Fruit fly (Drosophila melanogaster) whole organism, embryonic: ENCODE measurements around the gene PGRP-LF.

Experiments
- B-H2 ChIP-seq: fragments of 200-800 bp; sonication (Bioruptor generic); optimal IDR thresholded peaks from 2 replicates; lab custom pipeline; 2018; ENCODE audit warnings: missing biosample characterization, mild to moderate bottlenecking, missing genetic modification characterization
- Bgb ChIP-seq: fragments of 200-800 bp; sonication (Bioruptor generic); IDR thresholded peaks from 2 replicates; pipeline ENCODE4 v1.3.6; 2022; ENCODE audit warnings: missing biosample characterization, missing genetic modification characterization; ENCODE audit not compliant: partially characterized antibody
- CG10979 ChIP-seq: fragments of 200-800 bp; sonication (Bioruptor generic); optimal IDR thresholded peaks from 2 replicates; lab custom pipeline; 2018; ENCODE audit warnings: missing biosample characterization, mild to moderate bottlenecking, missing genetic modification characterization, moderate library complexity
- CG11398 ChIP-seq: fragments of 200-800 bp; sonication (Bioruptor generic); optimal IDR thresholded peaks from 2 replicates; lab custom pipeline; 2016; ENCODE audit warnings: missing biosample characterization, missing genetic modification characterization
- CG11456 ChIP-seq: fragments of 200-800 bp; sonication (Bioruptor generic); IDR thresholded peaks from 3 replicates; pipeline ENCODE4 v1.3.6; 2022; ENCODE audit warnings: missing biosample characterization, missing genetic modification characterization
- CG13287 ChIP-seq: fragments of 200-800 bp; sonication (Bioruptor generic); IDR thresholded peaks from 2 replicates; pipeline ENCODE4 v1.3.6; 2022; ENCODE audit warnings: missing biosample characterization, missing genetic modification characterization; ENCODE audit not compliant: partially characterized antibody
- CG13296 ChIP-seq: fragments of 200-800 bp; sonication (Bioruptor generic); optimal IDR thresholded peaks from 3 replicates; lab custom pipeline; 2018; ENCODE audit warnings: missing biosample characterization, mild to moderate bottlenecking, missing genetic modification characterization
- CG13894 ChIP-seq: fragments of 200-800 bp; sonication (Bioruptor generic); optimal IDR thresholded peaks from 3 replicates; lab custom pipeline; 2018; ENCODE audit warnings: missing biosample characterization, mild to moderate bottlenecking, missing genetic modification characterization, moderate library complexity
- CG14667 ChIP-seq: fragments of 200-800 bp; sonication (Bioruptor generic); IDR thresholded peaks from 2 replicates; pipeline ENCODE4 v1.3.6; 2022; ENCODE audit warnings: missing biosample characterization, missing genetic modification characterization
- CG15601 ChIP-seq: fragments of 200-800 bp; sonication (Bioruptor generic); optimal IDR thresholded peaks from 3 replicates; lab custom pipeline; 2019; ENCODE audit warnings: missing biosample characterization, mild to moderate bottlenecking, missing genetic modification characterization, moderate library complexity
- CG17912 ChIP-seq: fragments of 200-800 bp; sonication (Bioruptor generic); optimal IDR thresholded peaks from 2 replicates; lab custom pipeline; 2018; ENCODE audit warnings: missing biosample characterization, mild to moderate bottlenecking, missing genetic modification characterization
- CG18011 ChIP-seq: fragments of 200-800 bp; sonication (Bioruptor generic); optimal IDR thresholded peaks from 2 replicates; lab custom pipeline; 2017; ENCODE audit warnings: missing biosample characterization, missing genetic modification characterization, mild to moderate bottlenecking, moderate library complexity, missing genotype
- CG18599 ChIP-seq: fragments of 200-800 bp; sonication (Bioruptor generic); optimal IDR thresholded peaks from 3 replicates; lab custom pipeline; 2017; ENCODE audit warnings: missing biosample characterization, missing genetic modification characterization, mild to moderate bottlenecking, moderate library complexity, missing genetic modification reagents
- CG2199 ChIP-seq: fragments of 200-800 bp; sonication (Bioruptor generic); IDR thresholded peaks from 3 replicates; pipeline ENCODE4 v1.3.6; 2022; ENCODE audit warnings: missing biosample characterization, missing genetic modification characterization
- CG3281 ChIP-seq: fragments of 200-800 bp; sonication (Bioruptor generic); optimal IDR thresholded peaks from 3 replicates; lab custom pipeline; 2017; ENCODE audit warnings: missing biosample characterization, mild to moderate bottlenecking, missing genetic modification characterization
- CG33213 ChIP-seq: fragments of 200-800 bp; sonication (Bioruptor generic); optimal IDR thresholded peaks from 3 replicates; lab custom pipeline; 2016; ENCODE audit warnings: missing biosample characterization, missing genetic modification characterization
- CG34224 ChIP-seq: fragments of 200-800 bp; sonication (Bioruptor generic); IDR thresholded peaks from 3 replicates; pipeline ENCODE4 v1.3.6; 2022; ENCODE audit warnings: missing biosample characterization, missing genetic modification characterization; ENCODE audit not compliant: partially characterized antibody
- CG3726 ChIP-seq: fragments of 200-800 bp; sonication (Bioruptor generic); IDR thresholded peaks from 3 replicates; pipeline ENCODE4, ENCODE4 v1.3.6; 2022; ENCODE audit warnings: missing biosample characterization, missing genetic modification characterization
- CG4424 ChIP-seq: fragments of 200-800 bp; sonication (Bioruptor generic); optimal IDR thresholded peaks from 3 replicates; lab custom pipeline; 2016; ENCODE audit warnings: missing biosample characterization, missing genetic modification characterization
- CG9727 ChIP-seq: fragments of 200-800 bp; sonication (Bioruptor generic); optimal IDR thresholded peaks from 3 replicates; lab custom pipeline; 2017; ENCODE audit warnings: missing biosample characterization, mild to moderate bottlenecking, missing genetic modification characterization
- D19A ChIP-seq: fragments of 200-800 bp; optimal IDR thresholded peaks from 3 replicates; lab custom pipeline; 2019; ENCODE audit warnings: missing biosample characterization, mild to moderate bottlenecking, missing genetic modification characterization, moderate library complexity
- Deaf1 ChIP-seq: fragments of 200-800 bp; optimal IDR thresholded peaks from 3 replicates; lab custom pipeline; 2019; ENCODE audit warnings: missing biosample characterization, mild to moderate bottlenecking, missing genetic modification characterization, moderate library complexity
- Dip3 ChIP-seq: fragments of 200-800 bp; sonication (Bioruptor generic); optimal IDR thresholded peaks from 3 replicates; lab custom pipeline; 2016; ENCODE audit warnings: missing biosample characterization, missing genetic modification characterization
- Doc3 ChIP-seq: fragments of 200-800 bp; sonication (Bioruptor generic); IDR thresholded peaks from 3 replicates; pipeline ENCODE4 v1.3.6; 2022; ENCODE audit warnings: missing biosample characterization, missing genetic modification characterization; ENCODE audit not compliant: partially characterized antibody
- Drgx ChIP-seq: fragments of 200-800 bp; sonication (Bioruptor generic); IDR thresholded peaks from 2 replicates; pipeline ENCODE4 v1.3.6; 2022; ENCODE audit warnings: missing biosample characterization, missing genetic modification characterization
- E2f1 ChIP-seq: fragments of 200-800 bp; sonication (Bioruptor generic); IDR thresholded peaks from 2 replicates; pipeline ENCODE4 v1.3.6; 2022; ENCODE audit warnings: missing biosample characterization, missing genetic modification characterization
- Fer2 ChIP-seq: fragments of 200-800 bp; sonication (Bioruptor generic); optimal IDR thresholded peaks from 2 replicates; lab custom pipeline; 2018; ENCODE audit warnings: missing biosample characterization, mild to moderate bottlenecking, missing genetic modification characterization, moderate library complexity
- Max ChIP-seq: fragments of 200-800 bp; sonication (Bioruptor generic); optimal IDR thresholded peaks from 2 replicates; lab custom pipeline; 2016; ENCODE audit warnings: missing biosample characterization, mild to moderate bottlenecking, missing genetic modification characterization
- Med ChIP-seq: fragments of 200-800 bp; sonication (Bioruptor generic); peaks from one replicate; lab custom pipeline; 2016; ENCODE audit warnings: missing biosample characterization, missing genetic modification characterization, mild to moderate bottlenecking, inconsistent platforms, moderate library complexity
- Nf-YA ChIP-seq: fragments of 200-800 bp; sonication (Bioruptor generic); IDR thresholded peaks from 2 replicates; pipeline ENCODE4 v1.3.6; 2022; ENCODE audit warnings: missing biosample characterization, missing genetic modification characterization
- Nf-YC ChIP-seq: fragments of 200-800 bp; optimal IDR thresholded peaks from 3 replicates; lab custom pipeline; 2019; ENCODE audit warnings: missing biosample characterization, mild to moderate bottlenecking, missing genetic modification characterization, moderate library complexity
- NfI ChIP-seq: fragments of 200-800 bp; sonication (Bioruptor generic); optimal IDR thresholded peaks from 3 replicates; lab custom pipeline; 2018; ENCODE audit warnings: missing biosample characterization, mild to moderate bottlenecking, missing genetic modification characterization, moderate library complexity
- Pdp1 ChIP-seq, 2 experiments: fragments of 200-800 bp; sonication (Bioruptor generic); optimal IDR thresholded peaks; 3 replicates each; lab custom pipeline; 2016; ENCODE audit warnings: missing biosample characterization in 2 of 2, missing genetic modification characterization in 2 of 2, mild to moderate bottlenecking in 1 of 2, moderate library complexity in 1 of 2
- Scr ChIP-seq: fragments of 200-800 bp; sonication (Bioruptor generic); IDR thresholded peaks from 2 replicates; pipeline ENCODE4 v1.3.6; 2022; ENCODE audit warnings: missing biosample characterization, missing genetic modification characterization; ENCODE audit not compliant: partially characterized antibody
- amos ChIP-seq: fragments of 200-800 bp; sonication (Bioruptor generic); IDR thresholded peaks from 2 replicates; pipeline ENCODE4 v1.3.6; 2022; ENCODE audit warnings: missing biosample characterization, missing genetic modification characterization; ENCODE audit not compliant: partially characterized antibody
- bbx ChIP-seq: fragments of 200-800 bp; sonication (Bioruptor generic); IDR thresholded peaks from 2 replicates; pipeline ENCODE4 v1.3.6; 2022; ENCODE audit warnings: missing biosample characterization, missing genetic modification characterization; ENCODE audit not compliant: partially characterized antibody
- corto ChIP-seq: fragments of 200-800 bp; sonication (Bioruptor generic); optimal IDR thresholded peaks from 2 replicates; lab custom pipeline; 2016; ENCODE audit warnings: missing biosample characterization, mild to moderate bottlenecking, missing genetic modification characterization, moderate library complexity
- fd3F ChIP-seq: fragments of 200-800 bp; sonication (Bioruptor generic); optimal IDR thresholded peaks from 2 replicates; lab custom pipeline; 2018; ENCODE audit warnings: missing biosample characterization, mild to moderate bottlenecking, missing genetic modification characterization, moderate library complexity
- gem ChIP-seq: fragments of 200-800 bp; sonication (Bioruptor generic); optimal IDR thresholded peaks from 2 replicates; lab custom pipeline; 2019; ENCODE audit warnings: missing biosample characterization, mild to moderate bottlenecking, missing genetic modification characterization, moderate library complexity
- insv ChIP-seq, 2 experiments: fragments of 200-800 bp; sonication (Bioruptor generic); optimal IDR thresholded peaks; 3 replicates each; lab custom pipeline; 2016 to 2018; ENCODE audit warnings: missing biosample characterization in 2 of 2, missing genetic modification characterization in 2 of 2
- lbe ChIP-seq: fragments of 200-800 bp; sonication (Bioruptor generic); optimal IDR thresholded peaks from 2 replicates; lab custom pipeline; 2016; ENCODE audit warnings: missing biosample characterization, mild to moderate bottlenecking, missing genetic modification characterization
- lola ChIP-seq, 3 experiments: fragments of >200 bp in 2 of 3; fragments of 200-800 bp in 1 of 3; sonication (Bioruptor generic) in 1 of 3; optimal IDR thresholded peaks; 2 replicates each; lab custom pipeline; 2017 to 2019; ENCODE audit warnings: missing biosample characterization in 3 of 3, missing genetic modification characterization in 3 of 3, mild to moderate bottlenecking in 1 of 3, moderate library complexity in 1 of 3
- nerfin-2 ChIP-seq: fragments of 200-800 bp; sonication (Bioruptor generic); IDR thresholded peaks from 2 replicates; pipeline ENCODE4 v1.3.6; 2022; ENCODE audit warnings: missing biosample characterization, missing genetic modification characterization; ENCODE audit not compliant: partially characterized antibody
- nom ChIP-seq: fragments of 200-800 bp; sonication (Bioruptor generic); optimal IDR thresholded peaks from 2 replicates; lab custom pipeline; 2017; ENCODE audit warnings: missing biosample characterization, missing genetic modification characterization, mild to moderate bottlenecking, moderate library complexity, missing genetic modification reagents
- psq ChIP-seq: fragments of 200-800 bp; sonication (Bioruptor generic); optimal IDR thresholded peaks from 2 replicates; lab custom pipeline; 2017; ENCODE audit warnings: missing biosample characterization, missing genetic modification characterization
- tgo ChIP-seq: fragments of 200-800 bp; sonication (Bioruptor generic); IDR thresholded peaks from 3 replicates; pipeline ENCODE4 v1.3.6; 2022; ENCODE audit warnings: missing biosample characterization, missing genetic modification characterization
- trem ChIP-seq: fragments of 200-800 bp; optimal IDR thresholded peaks from 3 replicates; lab custom pipeline; 2019; ENCODE audit warnings: missing biosample characterization, mild to moderate bottlenecking, missing genetic modification characterization, moderate library complexity

The PGRP-LF gene

DNA sequence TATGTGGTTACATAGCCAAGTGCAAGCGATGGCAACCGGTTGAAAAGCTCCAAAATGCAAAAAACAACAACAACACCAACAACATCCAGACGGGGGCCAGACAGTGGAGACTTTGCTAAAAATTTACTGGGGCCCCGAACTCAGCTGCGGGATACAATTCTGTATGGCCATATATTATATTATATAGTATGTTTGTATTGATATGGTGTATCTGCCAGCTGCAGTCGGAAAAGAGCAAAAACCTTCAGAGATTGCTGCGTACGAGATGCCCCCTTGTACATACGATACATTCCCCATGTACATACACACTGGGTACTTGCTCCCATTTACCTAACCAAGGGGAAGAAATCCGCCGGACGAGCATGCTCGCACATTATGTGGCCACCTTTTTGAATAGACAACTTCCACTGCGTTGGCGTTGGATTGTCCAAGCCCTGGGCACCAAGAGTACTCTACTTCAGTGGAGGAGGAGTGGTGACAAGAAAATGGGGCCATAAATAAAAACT lies 31.0 kb downstream of the PGRP-LF start:
- TF ChIP-seq CG9727 (GFP tag; lab: Kevin White, UChicago): no peak
- TF ChIP-seq CG17912 (GFP tag; lab: Kevin White, UChicago): peak; percentile 12
- TF ChIP-seq nom: peak; percentile 41
- TF ChIP-seq Doc3 (GFP tag; lab: Robert Waterston, UW): 0 out of 3 replicates have a peak, but pooled peaks have one; percentile 19
- peak; percentile 2; the same call in 1 of the 2 replicates for TF ChIP-seq Drgx (GFP tag; lab: Robert Waterston, UW)
- peak; percentile 16 for TF ChIP-seq lbe (GFP tag; lab: Kevin White, UChicago)
- TF ChIP-seq CG18011: peak; percentile 9
- peak; percentile 30 for TF ChIP-seq Med (GFP tag; lab: Kevin White, UChicago)
- TF ChIP-seq Pdp1 (GFP tag; optimal IDR thresholded peaks at IDR 0.05; lab: Kevin White, UChicago): peak in 1 of 2 experiments; percentile 16
- no peak for TF ChIP-seq CG18599 (GFP tag; lab: Kevin White, UChicago)

dm6 chr3L:9381602-9382001 lies 32.2 kb downstream of the PGRP-LF start, which contains the start of gene Hsp23:
Gene Hsp23, plus strand, starts transcription at chr3L:9381882.
- TF ChIP-seq CG3281 (GFP tag; lab: Kevin White, UChicago): no peak
- no peak for TF ChIP-seq psq (GFP tag; lab: Kevin White, UChicago)
- TF ChIP-seq nerfin-2 (GFP tag; lab: Robert Waterston, UW): no peak; the same call in 1 of the 2 replicates
- TF ChIP-seq Nf-YC (tag; lab: Kevin White, UChicago): peak; percentile 6
- TF ChIP-seq Nf-YA (GFP tag; lab: Robert Waterston, UW): no peak
- TF ChIP-seq fd3F (GFP tag; lab: Kevin White, UChicago): no peak
- peak; percentile 37; the same call in 1 of the 2 replicates for TF ChIP-seq amos (GFP tag; lab: Robert Waterston, UW)
- peak; percentile 45 for TF ChIP-seq CG13894 (tag; lab: Kevin White, UChicago)
- no peak for TF ChIP-seq CG33213
- peak; percentile 30; the same call in 1 of the 3 replicates for TF ChIP-seq CG34224 (GFP tag; lab: Robert Waterston, UW)
- TF ChIP-seq lola (GFP tag; optimal IDR thresholded peaks at IDR 0.05; lab: Kevin White, UChicago): no peak
- peak; percentile 11 for TF ChIP-seq D19A (tag; lab: Kevin White, UChicago)
- peak; percentile 51; the same call in 1 of the 2 replicates for TF ChIP-seq CG13287 (GFP tag; lab: Robert Waterston, UW)
- no peak for TF ChIP-seq CG14667 (GFP tag; lab: Robert Waterston, UW)
- TF ChIP-seq CG10979: no peak
- no peak for TF ChIP-seq trem (tag; lab: Kevin White, UChicago)
- no peak for TF ChIP-seq CG3726
- peak; percentile 44 for TF ChIP-seq Scr
- TF ChIP-seq CG4424 (GFP tag; lab: Kevin White, UChicago): no peak
- TF ChIP-seq NfI (GFP tag; lab: Kevin White, UChicago): no peak
- no peak for TF ChIP-seq tgo (GFP tag; lab: Robert Waterston, UW)
- peak; percentile 37; the same call in 1 of the 2 replicates for TF ChIP-seq bbx (GFP tag; lab: Robert Waterston, UW)
- no peak for TF ChIP-seq CG13296 (GFP tag; lab: Kevin White, UChicago)
- TF ChIP-seq CG2199 (GFP tag; lab: Robert Waterston, UW): peak; percentile 50; the same call in 1 of the 3 replicates
- no peak for TF ChIP-seq Dip3 (GFP tag; lab: Kevin White, UChicago)
- no peak for TF ChIP-seq E2f1 (GFP tag; lab: Robert Waterston, UW)
- no peak for TF ChIP-seq Max (GFP tag; lab: Kevin White, UChicago)
- TF ChIP-seq CG11398 (GFP tag; lab: Kevin White, UChicago): no peak
- no peak for TF ChIP-seq Fer2 (tag; lab: Kevin White, UChicago)
- TF ChIP-seq CG11456 (GFP tag; lab: Robert Waterston, UW): no peak
- no peak for TF ChIP-seq gem (tag; lab: Kevin White, UChicago)
- peak; percentile 17; the same call in 1 of the 2 replicates for TF ChIP-seq Bgb (GFP tag; lab: Robert Waterston, UW)
- peak; percentile 41 for TF ChIP-seq CG15601 (tag; lab: Kevin White, UChicago)
- peak in 1 of 2 experiments; percentile 40 for TF ChIP-seq insv (GFP tag; optimal IDR thresholded peaks at IDR 0.05; lab: Kevin White, UChicago)
- peak; percentile 24 for TF ChIP-seq corto
- no peak for TF ChIP-seq B-H2 (GFP tag; lab: Kevin White, UChicago)
- TF ChIP-seq Deaf1 (tag; lab: Kevin White, UChicago): peak; percentile 77
